Worm (Caenorhabditis elegans): Measurements from ENCODE around the gene F58B4.7.

F58B4.7 gene

ce11 chrV:10902682-10903081 is 20.4 kb downstream of the F58B4.7 start, which contains the start of gene F32D8.8:
Gene F32D8.8, minus strand, starts transcription at chrV:10902782.
- TF ChIP-seq nhr-11 (tag; optimal IDR thresholded peaks at IDR 0.05) = no peak

- no peak for TF ChIP-seq pha-4 (tag; optimal IDR thresholded peaks at IDR 0.05)
- TF ChIP-seq pqm-1 (tag; optimal IDR thresholded peaks at IDR 0.05) = peak; percentile 25
- peak; percentile 56 for TF ChIP-seq elt-2 (tag; optimal IDR thresholded peaks at IDR 0.05)
- TF ChIP-seq fos-1 (tag; optimal IDR thresholded peaks at IDR 0.05) = no peak
- no peak for TF ChIP-seq aly-2 (tag; optimal IDR thresholded peaks at IDR 0.05)
These were observed 22.0 kb downstream of the F58B4.7 start, which contains the start of gene spp-16 for ce11 chrV:10901125-10901524. Gene spp-16, minus strand, starts transcription at chrV:10901303.

ce11 chrV:10898629-10899028 is 24.5 kb downstream of the F58B4.7 start:
- TF ChIP-seq pha-4 (tag; optimal IDR thresholded peaks at IDR 0.05) = no peak
- TF ChIP-seq daf-12 (tag; optimal IDR thresholded peaks at IDR 0.05) = no peak
- TF ChIP-seq nhr-25 (tag; optimal IDR thresholded peaks at IDR 0.05) = peak; percentile 54
- no peak for TF ChIP-seq tbx-2 (tag; optimal IDR thresholded peaks at IDR 0.05)
- no peak for TF ChIP-seq ceh-82 (tag; optimal IDR thresholded peaks at IDR 0.05)
- no peak for TF ChIP-seq eor-1 (tag; optimal IDR thresholded peaks at IDR 0.05)
- no peak for TF ChIP-seq nhr-67 (tag; optimal IDR thresholded peaks at IDR 0.05)
- TF ChIP-seq unc-62 (GFP tag; optimal IDR thresholded peaks at IDR 0.05) = no peak
- no peak for TF ChIP-seq sea-2 (GFP tag; optimal IDR thresholded peaks at IDR 0.05)
- no peak for TF ChIP-seq nhr-11 (tag; optimal IDR thresholded peaks at IDR 0.05)
- TF ChIP-seq ama-1 (optimal IDR thresholded peaks at IDR 0.05) = no peak
- TF ChIP-seq elt-1 (tag; optimal IDR thresholded peaks at IDR 0.05) = peak; percentile 29
- no peak for TF ChIP-seq mml-1 (tag; optimal IDR thresholded peaks at IDR 0.05)
- TF ChIP-seq ZK546.5 (tag; optimal IDR thresholded peaks at IDR 0.05) = no peak
- no peak for TF ChIP-seq ceh-9 (tag; optimal IDR thresholded peaks at IDR 0.05)
- no peak for TF ChIP-seq mdl-1 (tag; optimal IDR thresholded peaks at IDR 0.05)
- no peak for TF ChIP-seq ztf-11 (tag; optimal IDR thresholded peaks at IDR 0.05)

- peak; percentile 1 for TF ChIP-seq nhr-23 (tag; optimal IDR thresholded peaks at IDR 0.05)
- TF ChIP-seq egl-5 (tag; optimal IDR thresholded peaks at IDR 0.05) = no peak
- no peak for TF ChIP-seq eor-1 (tag; optimal IDR thresholded peaks at IDR 0.05)
- no peak for TF ChIP-seq ceh-82 (tag; optimal IDR thresholded peaks at IDR 0.05)
These were observed 25.0 kb downstream of the F58B4.7 start, which contains the start of gene F32D8.7 for ce11 chrV:10898107-10898506. Gene F32D8.7, plus strand, starts transcription at chrV:10898435.

- TF ChIP-seq ceh-28 (tag; optimal IDR thresholded peaks at IDR 0.05) (peak; percentile 95), tbx-2 (tag; optimal IDR thresholded peaks at IDR 0.05) (peak; percentile 96), mdl-1 (tag; optimal IDR thresholded peaks at IDR 0.05) (peak; percentile 69), elt-1 (tag; optimal IDR thresholded peaks at IDR 0.05) (peak; percentile 92), egl-27 (tag; optimal IDR thresholded peaks at IDR 0.05) (peak; percentile 74), elt-2 (tag; optimal IDR thresholded peaks at IDR 0.05) (peak; percentile 93), ceh-82 (tag; optimal IDR thresholded peaks at IDR 0.05) (peak; percentile 96), nhr-67 (tag; optimal IDR thresholded peaks at IDR 0.05) (peak; percentile 48), nhr-237 (tag; optimal IDR thresholded peaks at IDR 0.05) (no peak), nhr-77 (tag; optimal IDR thresholded peaks at IDR 0.05) (peak; percentile 95), sea-2 (GFP tag; optimal IDR thresholded peaks at IDR 0.05) (peak; percentile 53), mml-1 (tag; optimal IDR thresholded peaks at IDR 0.05) (no peak), ztf-11 (tag; optimal IDR thresholded peaks at IDR 0.05) (no peak), hmg-11 (tag; optimal IDR thresholded peaks at IDR 0.05) (peak; percentile 95), lin-15B (tag; optimal IDR thresholded peaks at IDR 0.05) (peak; percentile 99), daf-12 (tag; optimal IDR thresholded peaks at IDR 0.05) (peak; percentile 65), nhr-43 (tag; optimal IDR thresholded peaks at IDR 0.05; ENCODE audit: poor library complexity, severe bottlenecking) (peak; percentile 99), aly-2 (tag; optimal IDR thresholded peaks at IDR 0.05) (peak; percentile 79), lsy-12 (tag; optimal IDR thresholded peaks at IDR 0.05) (peak; percentile 99), ZK546.5 (tag; optimal IDR thresholded peaks at IDR 0.05) (peak; percentile 100), skn-1 (tag; optimal IDR thresholded peaks at IDR 0.05) (peak; percentile 95), nhr-12 (tag; optimal IDR thresholded peaks at IDR 0.05) (no peak), nhr-11 (tag; optimal IDR thresholded peaks at IDR 0.05) (peak; percentile 96), lin-39 (tag; optimal IDR thresholded peaks at IDR 0.05) (peak; percentile 98), snpc-4 (tag; optimal IDR thresholded peaks at IDR 0.05) (peak; percentile 96), elt-3 (tag; optimal IDR thresholded peaks at IDR 0.05) (peak; percentile 67 to 96 (median 72)), nhr-76 (tag; optimal IDR thresholded peaks at IDR 0.05) (peak; percentile 87), unc-39 (tag; optimal IDR thresholded peaks at IDR 0.05) (no peak), ama-1 (optimal IDR thresholded peaks at IDR 0.05) (peak; percentile 91), eor-1 (tag; optimal IDR thresholded peaks at IDR 0.05) (peak in 1 of 2 experiments; percentile 9), egl-5 (tag; optimal IDR thresholded peaks at IDR 0.05) (peak; percentile 97), fkh-10 (GFP tag; optimal IDR thresholded peaks at IDR 0.05) (peak; percentile 91), nhr-25 (tag; optimal IDR thresholded peaks at IDR 0.05) (peak; percentile 100), pha-4 (tag; optimal IDR thresholded peaks at IDR 0.05) (peak; percentile 99), fkh-2 (tag; optimal IDR thresholded peaks at IDR 0.05) (peak; percentile 59), nfya-1 (tag; optimal IDR thresholded peaks at IDR 0.05; ENCODE audit: insufficient read depth) (peak; percentile 98), nhr-23 (tag; optimal IDR thresholded peaks at IDR 0.05) (peak; percentile 100), fos-1 (tag; optimal IDR thresholded peaks at IDR 0.05) (peak; percentile 85), nhr-28 (tag; optimal IDR thresholded peaks at IDR 0.05) (peak; percentile 81)
These were observed 26.0 kb downstream of the F58B4.7 start for ce11 chrV:10897172-10897571.
